Worm (Caenorhabditis elegans) whole organism, L3 larva: Measurements from ENCODE around the gene hlh-1.

Experiments
- daf-12 ChIP-seq: fragments of 150-350 bp; optimal IDR thresholded peaks from 2 replicates; lab custom pipeline; 2014; ENCODE audit warnings: missing biosample characterization, missing genetic modification reagents, missing genetic modification characterization
- elt-3 ChIP-seq, 3 experiments: fragments of 150-350 bp in 1 of 3; sonication (generic microtip) in 2 of 3; optimal IDR thresholded peaks; 2 replicates in 2 of 3; 4 replicates in 1 of 3; lab custom pipeline; 2014 to 2017; ENCODE audit warnings: missing biosample characterization in 3 of 3, missing genetic modification characterization in 3 of 3
- lin-39 ChIP-seq: fragments of 150-350 bp; optimal IDR thresholded peaks from 2 replicates; lab custom pipeline; 2018; ENCODE audit warnings: missing biosample characterization, missing genetic modification reagents, missing genetic modification characterization
- mdl-1 ChIP-seq: fragments of 150-350 bp; optimal IDR thresholded peaks from 2 replicates; lab custom pipeline; 2014; ENCODE audit warnings: missing biosample characterization, missing genetic modification characterization
- nhr-12 ChIP-seq: fragments of 150-350 bp; optimal IDR thresholded peaks from 2 replicates; lab custom pipeline; 2014; ENCODE audit warnings: missing biosample characterization, missing genetic modification characterization
- pha-4 ChIP-seq: fragments of 150-350 bp; optimal IDR thresholded peaks from 2 replicates; lab custom pipeline; 2014; ENCODE audit warnings: missing biosample characterization, missing genetic modification reagents, missing genetic modification characterization
- tbx-2 ChIP-seq: sonication (generic microtip); optimal IDR thresholded peaks from 2 replicates; lab custom pipeline; 2016; ENCODE audit warnings: mild to moderate bottlenecking, missing genetic modification characterization, missing compliant biosample characterization
- unc-62 ChIP-seq: fragments of 150-350 bp; sonication (generic microtip); optimal IDR thresholded peaks from 4 replicates; lab custom pipeline; 2014; ENCODE audit warnings: missing biosample characterization, missing genetic modification reagents, missing genetic modification characterization
- ztf-11 ChIP-seq: fragments of 150-350 bp; optimal IDR thresholded peaks from 2 replicates; lab custom pipeline; 2014; ENCODE audit warnings: missing biosample characterization, missing genetic modification characterization

DNA sequence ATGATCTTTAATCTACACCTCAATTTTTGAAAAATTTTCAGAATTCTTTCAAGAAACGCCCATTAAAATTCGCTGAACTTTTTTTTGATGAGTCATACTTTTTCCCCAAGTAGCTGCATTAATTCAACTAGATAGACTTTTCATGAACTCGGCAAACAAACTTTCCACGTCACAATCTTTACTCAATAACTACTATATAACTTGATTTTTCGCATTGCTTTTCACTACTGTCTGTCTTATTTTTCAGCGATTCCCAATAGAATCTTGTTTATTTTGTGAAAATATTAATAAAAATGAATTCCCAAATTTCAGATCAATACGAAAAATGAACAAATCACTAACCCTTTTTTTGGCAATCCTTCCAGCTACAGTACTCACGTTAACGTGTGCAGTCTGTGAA is 40.1 kb upstream of the hlh-1 start, which contains the start of gene T05C1.1:
- TF ChIP-seq mdl-1 (tag; lab: Kevin White, UChicago) (no peak), tbx-2 (tag; lab: Kevin White, UChicago) (no peak), ztf-11 (tag; lab: Kevin White, UChicago) (no peak), nhr-12 (tag; lab: Kevin White, UChicago) (no peak), unc-62 (GFP tag; lab: Kevin White, UChicago) (no peak), pha-4 (tag; lab: Kevin White, UChicago) (no peak), lin-39 (no peak), daf-12 (tag; lab: Kevin White, UChicago) (no peak), elt-3 (tag; optimal IDR thresholded peaks at IDR 0.05; lab: Kevin White, UChicago) (no peak)
